Worm (Caenorhabditis elegans) whole organism, L1 larva: ENCODE data around the gene T15B7.14.
A peak's percentile ranks its signal among the peaks of the same experiment; 100 is the strongest.

Experiments
- C16A3.4 ChIP-seq: fragments of 150-350 bp; optimal IDR thresholded peaks from 2 replicates; lab custom pipeline; 2014; ENCODE audit warnings: missing biosample characterization, missing genetic modification characterization
- Y116A8C.19 ChIP-seq: sonication (generic microtip); optimal IDR thresholded peaks from 2 replicates; lab custom pipeline; 2016; ENCODE audit warnings: missing compliant biosample characterization, missing genetic modification characterization, borderline replicate concordance
- blmp-1 ChIP-seq: fragments of 150-350 bp; optimal IDR thresholded peaks from 2 replicates; lab custom pipeline; 2014; ENCODE audit warnings: missing biosample characterization, missing genetic modification characterization
- ceh-82 ChIP-seq, 3 experiments: fragments of 150-350 bp in 1 of 3; sonication (generic microtip) in 2 of 3; optimal IDR thresholded peaks; 2 replicates each; lab custom pipeline; 2014 to 2017; ENCODE audit warnings: missing biosample characterization in 3 of 3, missing genetic modification characterization in 3 of 3
- ceh-88 ChIP-seq: fragments of 200-800 bp; sonication (Bioruptor generic); IDR thresholded peaks from 2 replicates; pipeline ENCODE4 v1.3.6; 2022; ENCODE audit warnings: missing genetic modification characterization, missing compliant biosample characterization
- dpl-1 ChIP-seq, 3 experiments: fragments of 150-350 bp in 2 of 3; sonication (generic microtip) in 1 of 3; optimal IDR thresholded peaks; 2 replicates each; lab custom pipeline; 2014 to 2017; ENCODE audit warnings: missing biosample characterization in 3 of 3, missing genetic modification characterization in 3 of 3, missing genetic modification reagents in 3 of 3
- dsc-1 ChIP-seq: sonication (generic microtip); optimal IDR thresholded peaks from 2 replicates; lab custom pipeline; 2016; ENCODE audit warnings: mild to moderate bottlenecking, missing genetic modification characterization, missing compliant biosample characterization
- efl-1 ChIP-seq, 4 experiments: fragments of 150-350 bp; optimal IDR thresholded peaks in 3 of 4; peaks in 1 of 4; 1 replicate in 1 of 4; 2 replicates in 3 of 4; lab custom pipeline; 2014; ENCODE audit warnings: missing biosample characterization in 2 of 4, missing genetic modification characterization in 2 of 4, missing genetic modification reagents in 2 of 4
- elt-3 ChIP-seq, 6 experiments: fragments of 150-350 bp in 1 of 6; sonication (generic microtip); optimal IDR thresholded peaks; 2 replicates each; lab custom pipeline; 2017 to 2018; ENCODE audit warnings: missing biosample characterization in 6 of 6, missing genetic modification characterization in 6 of 6, inconsistent platforms in 1 of 6
- fkh-8 ChIP-seq: sonication (generic microtip); optimal IDR thresholded peaks from 2 replicates; lab custom pipeline; 2016; ENCODE audit warnings: mild to moderate bottlenecking, missing genetic modification characterization, missing compliant biosample characterization
- fos-1 ChIP-seq: fragments of 150-350 bp; optimal IDR thresholded peaks from 2 replicates; lab custom pipeline; 2014; ENCODE audit warnings: missing biosample characterization, missing genetic modification characterization
- grh-1 ChIP-seq: fragments of 200-800 bp; sonication (Bioruptor generic); IDR thresholded peaks from 2 replicates; pipeline ENCODE4 v1.3.6; 2022; ENCODE audit warnings: missing genetic modification reagents, missing genetic modification characterization, missing compliant biosample characterization
- hlh-17 ChIP-seq: fragments of 200-800 bp; sonication (Bioruptor generic); optimal IDR thresholded peaks from 2 replicates; lab custom pipeline; 2018; ENCODE audit warnings: missing genetic modification characterization, mild to moderate bottlenecking, missing compliant biosample characterization, moderate library complexity, borderline replicate concordance
- irx-1 ChIP-seq: sonication (generic microtip); optimal IDR thresholded peaks from 2 replicates; lab custom pipeline; 2016; ENCODE audit warnings: missing genetic modification characterization, missing compliant biosample characterization
- isw-1 ChIP-seq: fragments of 200-800 bp; sonication (Bioruptor generic); IDR thresholded peaks from 2 replicates; pipeline ENCODE4 v1.3.6; 2022; ENCODE audit warnings: missing genetic modification characterization, missing compliant biosample characterization
- lin-14 ChIP-seq: fragments of 200-800 bp; sonication (Bioruptor generic); optimal IDR thresholded peaks from 2 replicates; lab custom pipeline; 2018; ENCODE audit warnings: mild to moderate bottlenecking, missing genetic modification characterization, moderate library complexity, missing compliant biosample characterization
- lin-15B ChIP-seq: fragments of 150-350 bp; sonication (generic microtip); optimal IDR thresholded peaks from 3 replicates; lab custom pipeline; 2014; ENCODE audit warnings: missing biosample characterization, missing genetic modification characterization
- lin-35 ChIP-seq, 2 experiments: fragments of 150-350 bp; optimal IDR thresholded peaks; 2 replicates each; lab custom pipeline; 2014; ENCODE audit warnings: missing biosample characterization in 2 of 2, missing genetic modification characterization in 2 of 2, missing genetic modification reagents in 2 of 2
- lin-39 ChIP-seq: fragments of 150-350 bp; optimal IDR thresholded peaks from 2 replicates; lab custom pipeline; 2014; ENCODE audit warnings: missing biosample characterization, missing genetic modification reagents, missing genetic modification characterization
- lsy-2 ChIP-seq, 2 experiments: fragments of 150-350 bp; optimal IDR thresholded peaks; 2 replicates each; lab custom pipeline; 2014; ENCODE audit warnings: missing biosample characterization in 2 of 2, missing genetic modification characterization in 2 of 2
- mep-1 ChIP-seq: fragments of 150-350 bp; optimal IDR thresholded peaks from 2 replicates; lab custom pipeline; 2014; ENCODE audit warnings: missing biosample characterization, missing genetic modification characterization
- nhr-12 ChIP-seq: sonication (generic microtip); optimal IDR thresholded peaks from 2 replicates; lab custom pipeline; 2017; ENCODE audit warnings: missing biosample characterization, missing genetic modification characterization
- nhr-19 ChIP-seq: fragments of 200-800 bp; sonication (Bioruptor generic); conservative IDR thresholded peaks from 2 replicates; pipeline ENCODE4 v1.3.6; 2022; ENCODE audit warnings: missing genetic modification characterization, missing compliant biosample characterization
- nhr-20 ChIP-seq: sonication (generic microtip); optimal IDR thresholded peaks from 2 replicates; lab custom pipeline; 2016; ENCODE audit warnings: mild to moderate bottlenecking, missing genetic modification characterization, missing compliant biosample characterization
- nhr-47 ChIP-seq: sonication (generic microtip); optimal IDR thresholded peaks from 2 replicates; lab custom pipeline; 2016; ENCODE audit warnings: mild to moderate bottlenecking, missing genetic modification characterization, moderate library complexity, missing compliant biosample characterization
- nhr-71 ChIP-seq: sonication (generic microtip); optimal IDR thresholded peaks from 2 replicates; lab custom pipeline; 2016; ENCODE audit warnings: mild to moderate bottlenecking, missing genetic modification characterization, moderate library complexity, missing compliant biosample characterization
- nhr-85 ChIP-seq: sonication (generic microtip); peaks from one replicate; lab custom pipeline; 2016; ENCODE audit warnings: missing genetic modification characterization, inconsistent platforms, missing compliant biosample characterization
- pax-3 ChIP-seq: fragments of 200-800 bp; sonication (Bioruptor generic); optimal IDR thresholded peaks from 2 replicates; lab custom pipeline; 2018; ENCODE audit warnings: mild to moderate bottlenecking, missing genetic modification characterization, moderate library complexity, missing compliant biosample characterization
- rnt-1 ChIP-seq: sonication (generic microtip); optimal IDR thresholded peaks from 2 replicates; lab custom pipeline; 2016; ENCODE audit warnings: mild to moderate bottlenecking, missing genetic modification characterization, moderate library complexity, missing compliant biosample characterization
- skn-1 ChIP-seq: fragments of 150-350 bp; optimal IDR thresholded peaks from 2 replicates; lab custom pipeline; 2014; ENCODE audit warnings: missing biosample characterization, missing genetic modification characterization
- snu-23 ChIP-seq: sonication (generic microtip); optimal IDR thresholded peaks from 2 replicates; lab custom pipeline; 2016; ENCODE audit warnings: missing genetic modification characterization, missing compliant biosample characterization
- sox-4 ChIP-seq: sonication (generic microtip); optimal IDR thresholded peaks from 2 replicates; lab custom pipeline; 2016; ENCODE audit warnings: missing genetic modification characterization, missing compliant biosample characterization
- sptf-1 ChIP-seq: fragments of 150-350 bp; optimal IDR thresholded peaks from 2 replicates; lab custom pipeline; 2014; ENCODE audit warnings: missing biosample characterization, missing genetic modification characterization
- swsn-7 ChIP-seq: sonication (generic microtip); optimal IDR thresholded peaks from 2 replicates; lab custom pipeline; 2016; ENCODE audit warnings: missing genetic modification characterization, missing compliant biosample characterization
- tbx-2 ChIP-seq: sonication (generic microtip); optimal IDR thresholded peaks from 2 replicates; lab custom pipeline; 2016; ENCODE audit warnings: missing genetic modification characterization, missing compliant biosample characterization
- unc-86 ChIP-seq: sonication (generic microtip); optimal IDR thresholded peaks from 2 replicates; lab custom pipeline; 2016; ENCODE audit warnings: missing genetic modification characterization, missing compliant biosample characterization
- vab-15 ChIP-seq: sonication (generic microtip); optimal IDR thresholded peaks from 2 replicates; lab custom pipeline; 2017; ENCODE audit warnings: missing genotype, mild to moderate bottlenecking, missing genetic modification characterization, missing compliant biosample characterization
- xbp-1 ChIP-seq: sonication (generic microtip); optimal IDR thresholded peaks from 2 replicates; lab custom pipeline; 2016; ENCODE audit warnings: missing genetic modification characterization, missing compliant biosample characterization

Gene T15B7.14

DNA sequence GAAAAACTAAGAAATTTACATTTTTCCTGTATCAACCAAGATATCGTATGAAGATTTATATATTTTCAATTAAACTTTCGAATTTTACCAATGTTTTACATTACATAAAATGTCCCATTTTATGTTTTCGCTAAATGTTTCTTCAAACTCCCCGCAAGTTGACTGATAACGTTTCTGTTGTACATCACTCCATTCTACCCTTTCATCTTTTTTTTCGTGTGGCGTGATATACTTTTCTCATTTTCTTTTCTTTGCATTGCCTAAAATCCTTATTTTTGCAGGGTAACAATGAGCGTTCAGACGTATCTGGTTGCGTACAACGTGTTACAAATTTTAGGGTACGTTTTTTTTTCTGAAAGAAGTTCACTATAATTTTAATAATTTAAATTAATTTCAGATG is 3.9 kb upstream of the T15B7.14 start, which contains the start of gene hpo-8:
Gene hpo-8 (plus strand): TSS at position 282 of the 400 bp plus-strand sequence.
- no peak for TF ChIP-seq efl-1 (optimal IDR thresholded peaks at IDR 0.05; lab: Kevin White, UChicago)
- TF ChIP-seq efl-1 (GFP tag; optimal IDR thresholded peaks at IDR 0.05 in 1 of 2; lab: Kevin White, UChicago), result peak in 1 of 2 experiments; percentile 89
- TF ChIP-seq dsc-1 (tag; lab: Kevin White, UChicago), result no peak
- TF ChIP-seq nhr-20, result no peak
- no peak for TF ChIP-seq rnt-1 (tag; lab: Kevin White, UChicago)
- TF ChIP-seq dpl-1 (GFP tag; optimal IDR thresholded peaks at IDR 0.05; lab: Kevin White, UChicago), result no peak

DNA sequence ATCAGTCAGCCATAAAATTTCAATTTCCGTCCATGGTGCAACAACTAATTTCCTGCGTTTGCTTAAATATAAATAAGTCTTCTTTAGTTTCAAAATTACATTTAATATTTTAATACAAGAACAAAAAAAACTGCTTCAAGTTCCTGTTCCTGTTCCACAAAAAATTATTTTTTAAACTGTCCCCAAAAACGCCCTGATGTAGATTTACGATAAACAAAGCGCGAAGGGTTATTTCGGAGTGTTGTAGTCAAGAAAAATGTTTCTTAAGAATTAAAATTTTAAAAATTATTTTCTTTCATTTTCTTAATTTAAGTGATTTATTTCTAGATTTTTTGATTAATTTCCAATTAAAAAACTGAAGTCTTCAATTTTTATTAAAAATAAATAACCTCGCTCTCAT is 3.5 kb upstream of the T15B7.14 start, which contains the start of gene T15B7.15:
Gene T15B7.15 (minus strand): TSS at position 67 of the 400 bp plus-strand sequence.
- no peak for TF ChIP-seq sptf-1 (tag; lab: Kevin White, UChicago)
- TF ChIP-seq lsy-2 (tag; optimal IDR thresholded peaks at IDR 0.05; lab: Kevin White, UChicago), result peak; percentile 25 to 71
- no peak for TF ChIP-seq fkh-8 (tag; lab: Kevin White, UChicago)
- peak; percentile 44 for TF ChIP-seq nhr-19 (GFP tag; lab: Robert Waterston, UW)
- peak; percentile 21 for TF ChIP-seq nhr-20
- no peak for TF ChIP-seq isw-1 (GFP tag; lab: Robert Waterston, UW)
- TF ChIP-seq dsc-1 (tag; lab: Kevin White, UChicago), result peak; percentile 21
- peak; percentile 21 for TF ChIP-seq lin-39 (tag; lab: Kevin White, UChicago)
- peak; percentile 67 to 87 for TF ChIP-seq lin-35 (GFP tag; optimal IDR thresholded peaks at IDR 0.05; lab: Kevin White, UChicago)
- peak; percentile 42 for TF ChIP-seq snu-23 (GFP tag; lab: Kevin White, UChicago)
- TF ChIP-seq vab-15, result no peak
- peak; percentile 72 to 88 (median 82) for TF ChIP-seq dpl-1 (GFP tag; optimal IDR thresholded peaks at IDR 0.05; lab: Kevin White, UChicago)
- TF ChIP-seq nhr-47 (tag; lab: Kevin White, UChicago), result peak; percentile 53
- TF ChIP-seq ceh-82 (tag; optimal IDR thresholded peaks at IDR 0.05; lab: Kevin White, UChicago), result peak in 2 of 3 experiments; percentile 11 to 33
- peak; percentile 50 for TF ChIP-seq nhr-71 (tag; lab: Kevin White, UChicago)
- peak; percentile 18 for TF ChIP-seq tbx-2 (tag; lab: Kevin White, UChicago)
- peak; percentile 19 for TF ChIP-seq blmp-1 (tag; lab: Kevin White, UChicago)
- peak; percentile 51 for TF ChIP-seq lin-15B (tag; lab: Kevin White, UChicago)
- TF ChIP-seq nhr-85 (tag; lab: Kevin White, UChicago), result peak; percentile 53
- peak; percentile 32 to 83 for TF ChIP-seq efl-1 (optimal IDR thresholded peaks at IDR 0.05; lab: Kevin White, UChicago)
- TF ChIP-seq efl-1 (GFP tag; optimal IDR thresholded peaks at IDR 0.05 in 1 of 2; lab: Kevin White, UChicago), result peak; percentile 84 to 97
- TF ChIP-seq elt-3 (tag; optimal IDR thresholded peaks at IDR 0.05; lab: Kevin White, UChicago), result peak in 1 of 6 experiments; percentile 1
- TF ChIP-seq lin-14 (GFP tag; lab: Kevin White, UChicago), result peak; percentile 50
- peak; percentile 20 for TF ChIP-seq irx-1 (tag; lab: Kevin White, UChicago)
- TF ChIP-seq C16A3.4 (tag; lab: Kevin White, UChicago), result peak; percentile 31
- no peak for TF ChIP-seq sox-4 (tag; lab: Kevin White, UChicago)
- peak; percentile 57 for TF ChIP-seq skn-1 (tag; lab: Kevin White, UChicago)
- no peak for TF ChIP-seq ceh-88
- peak; percentile 20 for TF ChIP-seq xbp-1
- TF ChIP-seq rnt-1 (tag; lab: Kevin White, UChicago), result peak; percentile 30
- TF ChIP-seq pax-3 (tag; lab: Kevin White, UChicago), result no peak
- no peak for TF ChIP-seq hlh-17 (GFP tag; lab: Kevin White, UChicago)
- peak; percentile 36 for TF ChIP-seq swsn-7 (tag; lab: Kevin White, UChicago)
- no peak for TF ChIP-seq nhr-12 (tag; lab: Kevin White, UChicago)
- TF ChIP-seq mep-1 (tag; lab: Kevin White, UChicago), result peak; percentile 36

DNA sequence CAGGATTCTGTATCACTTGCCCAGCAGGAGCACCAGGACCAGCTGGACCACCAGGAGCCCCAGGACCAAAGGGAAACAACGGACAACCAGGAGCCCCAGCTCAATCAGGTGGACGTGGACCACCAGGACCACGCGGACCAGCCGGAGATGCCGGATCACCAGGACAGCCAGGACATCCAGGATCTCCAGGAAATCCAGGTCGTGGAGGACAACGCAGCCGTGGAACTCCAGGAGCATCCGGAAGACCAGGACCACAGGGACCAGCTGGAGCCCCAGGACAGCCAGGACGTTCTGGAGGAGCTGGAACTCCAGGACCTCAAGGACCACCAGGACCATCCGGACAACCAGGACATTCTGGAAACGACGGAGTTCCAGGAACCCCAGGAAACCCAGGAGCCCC is 894 bp upstream of the T15B7.14 start:
- TF ChIP-seq ceh-82 (tag; optimal IDR thresholded peaks at IDR 0.05; lab: Kevin White, UChicago), result no peak
- TF ChIP-seq unc-86 (tag; lab: Kevin White, UChicago), result no peak
- TF ChIP-seq grh-1 (GFP tag; lab: Robert Waterston, UW), result no peak
- TF ChIP-seq Y116A8C.19 (tag; lab: Kevin White, UChicago), result no peak
- no peak for TF ChIP-seq swsn-7 (tag; lab: Kevin White, UChicago)
- TF ChIP-seq elt-3 (tag; optimal IDR thresholded peaks at IDR 0.05; lab: Kevin White, UChicago), result no peak
- TF ChIP-seq lin-14 (GFP tag; lab: Kevin White, UChicago), result no peak
- no peak for TF ChIP-seq fos-1
- no peak for TF ChIP-seq fkh-8 (tag; lab: Kevin White, UChicago)
- TF ChIP-seq nhr-47 (tag; lab: Kevin White, UChicago), result no peak
